Worm (Caenorhabditis elegans) whole organism, midembryonic: ENCODE measurements around the gene Y17G7B.23.

ENCODE experiments used
- med-1 ChIP-seq: sonication (generic microtip); optimal IDR thresholded peaks from 2 replicates; lab custom pipeline; 2017; ENCODE audit warnings: missing genetic modification characterization, mild to moderate bottlenecking, missing compliant biosample characterization, antibody characterized with exemption, missing genetic modification reagents; ENCODE audit not compliant: insufficient read depth
- ref-1 ChIP-seq: fragments of 200-800 bp; sonication (Bioruptor generic); conservative IDR thresholded peaks from 2 replicates; pipeline ENCODE4 v1.3.6; 2022; ENCODE audit warnings: missing genetic modification reagents, missing genetic modification characterization, missing compliant biosample characterization

DNA sequence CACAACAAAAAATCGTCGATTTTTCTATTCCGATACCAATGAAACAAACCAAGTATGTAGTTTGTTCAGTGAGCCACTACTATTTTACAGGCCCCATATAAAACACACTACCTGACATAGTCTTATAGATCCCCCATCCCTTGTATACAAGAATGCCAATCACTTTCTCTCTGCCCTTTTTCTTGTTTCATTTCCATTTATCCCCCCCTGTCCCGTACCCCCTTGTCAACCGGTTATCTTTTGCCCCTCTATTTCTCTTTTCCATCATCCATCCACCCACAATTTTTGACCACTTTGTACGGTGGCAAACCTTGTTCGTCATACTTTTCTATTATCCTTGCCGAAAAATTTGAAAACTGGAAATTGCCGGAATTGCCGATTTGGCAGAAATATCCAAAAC, 46.0 kb upstream of the Y17G7B.23 start:
- TF ChIP-seq med-1 (GFP tag; lab: Kevin White, UChicago) = no peak
- no peak for TF ChIP-seq ref-1 (GFP tag; lab: Robert Waterston, UW)
